Fruit fly (Drosophila melanogaster) whole organism, wandering third instar larva: ENCODE data around the gene TwdlN.

ENCODE experiments used
- Abd-B ChIP-seq: fragments of >200 bp; optimal IDR thresholded peaks from 2 replicates; lab custom pipeline; 2017; ENCODE audit warnings: missing biosample characterization, missing genetic modification characterization
- Dif ChIP-seq: fragments of 200-275, 200-300 bp; sonication (Bioruptor generic); optimal IDR thresholded peaks from 2 replicates; lab custom pipeline; 2018; ENCODE audit warnings: missing biosample characterization, missing genetic modification characterization; ENCODE audit not compliant: partially characterized antibody
- HLH106 ChIP-seq: fragments of 200-800 bp; optimal IDR thresholded peaks from 3 replicates; lab custom pipeline; 2019; ENCODE audit warnings: missing biosample characterization, mild to moderate bottlenecking, missing genetic modification characterization, moderate library complexity
- Mio ChIP-seq: sonication (Bioruptor generic); optimal IDR thresholded peaks from 2 replicates; lab custom pipeline; 2016; ENCODE audit warnings: missing biosample characterization, missing genetic modification characterization
- Myc ChIP-seq: fragments of >200 bp; optimal IDR thresholded peaks from 2 replicates; lab custom pipeline; 2017
- br ChIP-seq: fragments of 200-800 bp; sonication (Bioruptor generic); optimal IDR thresholded peaks from 2 replicates; lab custom pipeline; 2016; ENCODE audit warnings: missing biosample characterization, missing genetic modification characterization
- dmrt93B ChIP-seq: fragments of 200-800 bp; sonication (Bioruptor generic); optimal IDR thresholded peaks from 2 replicates; lab custom pipeline; 2018; ENCODE audit warnings: missing biosample characterization, mild to moderate bottlenecking, missing genetic modification characterization
- ey ChIP-seq: fragments of 200-800 bp; sonication (Bioruptor generic); optimal IDR thresholded peaks from 2 replicates; lab custom pipeline; 2016; ENCODE audit warnings: missing biosample characterization, missing genetic modification characterization
- h ChIP-seq: fragments of 200-800 bp; sonication (Bioruptor generic); optimal IDR thresholded peaks from 3 replicates; lab custom pipeline; 2016; ENCODE audit warnings: missing biosample characterization, mild to moderate bottlenecking, missing genetic modification characterization
- psq ChIP-seq: fragments of 200-800 bp; sonication (Bioruptor generic); optimal IDR thresholded peaks from 3 replicates; lab custom pipeline; 2017; ENCODE audit warnings: missing biosample characterization, mild to moderate bottlenecking, missing genetic modification characterization, moderate library complexity
- rgr ChIP-seq: fragments of 200-800 bp; sonication (Bioruptor generic); optimal IDR thresholded peaks from 3 replicates; lab custom pipeline; 2016; ENCODE audit warnings: missing biosample characterization, mild to moderate bottlenecking, missing genetic modification characterization
- usp ChIP-seq: fragments of >200 bp; optimal IDR thresholded peaks from 2 replicates; lab custom pipeline; 2017; ENCODE audit warnings: missing biosample characterization, missing genetic modification characterization

dm6 chr3R:26628624-26629023 is 3.0 kb upstream of the TwdlN start, which contains the start of gene TwdlK:
- TF ChIP-seq HLH106 (no peak), br (GFP tag; lab: Kevin White, UChicago) (no peak), Dif (GFP tag; lab: Kevin White, UChicago) (no peak), Abd-B (GFP tag; lab: Kevin White, UChicago) (no peak), rgr (GFP tag; lab: Kevin White, UChicago) (no peak), h (GFP tag; lab: Kevin White, UChicago) (no peak), ey (GFP tag; lab: Kevin White, UChicago) (no peak), dmrt93B (GFP tag; lab: Kevin White, UChicago) (no peak), Myc (lab: Kevin White, UChicago) (no peak), psq (no peak), Mio (GFP tag; lab: Kevin White, UChicago) (no peak), usp (GFP tag; lab: Kevin White, UChicago) (no peak)
